Worm (Caenorhabditis elegans) whole organism, young adult: ENCODE measurements around the gene srw-71.

Source experiments
- B0261.1 ChIP-seq: sonication (generic microtip); optimal IDR thresholded peaks from 2 replicates; lab custom pipeline; 2016; ENCODE audit warnings: mild to moderate bottlenecking, missing genetic modification characterization, moderate library complexity, missing compliant biosample characterization
- C06A6.2 ChIP-seq: fragments of 200-800 bp; sonication (Bioruptor generic); conservative IDR thresholded peaks from 2 replicates; pipeline ENCODE4 v1.3.6; 2022; ENCODE audit warnings: missing genetic modification characterization, missing compliant biosample characterization
- C17E4.6 ChIP-seq: fragments of 200-800 bp; sonication (Bioruptor generic); IDR thresholded peaks from 2 replicates; pipeline ENCODE4 v1.3.6; 2022; ENCODE audit warnings: missing genetic modification reagents, missing genetic modification characterization, missing compliant biosample characterization
- F10E7.11 ChIP-seq: sonication (generic microtip); optimal IDR thresholded peaks from 2 replicates; lab custom pipeline; 2017; ENCODE audit warnings: mild to moderate bottlenecking, missing genetic modification characterization, moderate library complexity, missing compliant biosample characterization
- F22D6.2 ChIP-seq: sonication (generic microtip); optimal IDR thresholded peaks from 2 replicates; lab custom pipeline; 2016; ENCODE audit warnings: mild to moderate bottlenecking, missing genetic modification characterization, missing compliant biosample characterization
- F37B4.10 ChIP-seq: fragments of 200-800 bp; sonication (Bioruptor generic); IDR thresholded peaks from 2 replicates; pipeline ENCODE4 v1.3.6; 2022; ENCODE audit warnings: missing genetic modification characterization, missing compliant biosample characterization
- F49E8.2 ChIP-seq: sonication (generic microtip); optimal IDR thresholded peaks from 3 replicates; lab custom pipeline; 2017; ENCODE audit warnings: missing genetic modification characterization, mild to moderate bottlenecking, missing compliant biosample characterization, antibody characterized with exemption, moderate library complexity; ENCODE audit not compliant: insufficient read depth
- F55B11.4 ChIP-seq: sonication (generic microtip); optimal IDR thresholded peaks from 2 replicates; lab custom pipeline; 2016; ENCODE audit warnings: missing compliant biosample characterization, missing genetic modification characterization, borderline replicate concordance; ENCODE audit not compliant: insufficient read depth
- K11D2.4 ChIP-seq: fragments of 200-800 bp; sonication (Bioruptor generic); IDR thresholded peaks from 2 replicates; pipeline ENCODE4 v1.3.6; 2022; ENCODE audit warnings: missing genetic modification reagents, missing genetic modification characterization, missing compliant biosample characterization
- Y53G8AR.9 ChIP-seq: fragments of 200-800 bp; sonication (Bioruptor generic); conservative IDR thresholded peaks from 2 replicates; pipeline ENCODE4 v1.3.6; 2022; ENCODE audit warnings: missing genetic modification reagents, missing genetic modification characterization, missing compliant biosample characterization
- ZK185.1 ChIP-seq: sonication (generic microtip); optimal IDR thresholded peaks from 2 replicates; lab custom pipeline; 2016; ENCODE audit warnings: mild to moderate bottlenecking, missing genetic modification characterization, missing compliant biosample characterization; ENCODE audit not compliant: poor library complexity, severe bottlenecking
- akir-1 ChIP-seq: fragments of 200-800 bp; sonication (Bioruptor generic); optimal IDR thresholded peaks from 2 replicates; lab custom pipeline; 2018; ENCODE audit warnings: mild to moderate bottlenecking, missing genetic modification characterization, moderate library complexity, missing compliant biosample characterization
- ama-1 ChIP-seq, 3 experiments: fragments of 150-350 bp in 1 of 3; sonication (generic microtip) in 2 of 3; optimal IDR thresholded peaks; 2 replicates each; lab custom pipeline; 2014 to 2018; ENCODE audit warnings: missing biosample characterization in 2 of 3, missing genetic modification characterization in 2 of 3, missing genetic modification reagents in 2 of 3
- aptf-2 ChIP-seq: fragments of 200-800 bp; sonication (Bioruptor generic); conservative IDR thresholded peaks from 2 replicates; pipeline ENCODE4 v1.3.6; 2022; ENCODE audit warnings: missing genetic modification reagents, missing genetic modification characterization, missing compliant biosample characterization
- atf-7 ChIP-seq: sonication (generic microtip); optimal IDR thresholded peaks from 2 replicates; lab custom pipeline; 2017; ENCODE audit warnings: mild to moderate bottlenecking, missing genetic modification characterization, missing compliant biosample characterization
- attf-3 ChIP-seq: fragments of 200-800 bp; sonication (Bioruptor generic); conservative IDR thresholded peaks from 2 replicates; pipeline ENCODE4 v1.3.6; 2022; ENCODE audit warnings: missing genetic modification reagents, missing genetic modification characterization, missing compliant biosample characterization
- attf-5 ChIP-seq: fragments of 200-800 bp; sonication (Bioruptor generic); optimal IDR thresholded peaks from 2 replicates; lab custom pipeline; 2018; ENCODE audit warnings: mild to moderate bottlenecking, missing genetic modification characterization, missing compliant biosample characterization
- ccch-3 ChIP-seq: fragments of 200-800 bp; sonication (Bioruptor generic); optimal IDR thresholded peaks from 2 replicates; lab custom pipeline; 2018; ENCODE audit warnings: mild to moderate bottlenecking, missing genetic modification characterization, missing compliant biosample characterization
- cebp-2 ChIP-seq: fragments of 200-800 bp; sonication (Bioruptor generic); IDR thresholded peaks from 2 replicates; pipeline ENCODE4 v1.3.6; 2022; ENCODE audit warnings: missing genetic modification characterization, missing compliant biosample characterization
- ceh-58 ChIP-seq: fragments of 200-800 bp; sonication (Bioruptor generic); IDR thresholded peaks from 2 replicates; pipeline ENCODE4 v1.3.6; 2022; ENCODE audit warnings: missing genetic modification characterization, missing compliant biosample characterization
- ceh-79 ChIP-seq: sonication (generic microtip); optimal IDR thresholded peaks from 2 replicates; lab custom pipeline; 2017; ENCODE audit warnings: mild to moderate bottlenecking, missing genetic modification characterization, missing compliant biosample characterization
- chd-7 ChIP-seq: sonication (generic microtip); optimal IDR thresholded peaks from 2 replicates; lab custom pipeline; 2016; ENCODE audit warnings: mild to moderate bottlenecking, missing genetic modification characterization, moderate library complexity, missing compliant biosample characterization
- fkh-3 ChIP-seq: sonication (generic microtip); optimal IDR thresholded peaks from 2 replicates; lab custom pipeline; 2016; ENCODE audit warnings: mild to moderate bottlenecking, missing genetic modification characterization, missing compliant biosample characterization
- hrde-1 ChIP-seq: sonication (generic microtip); optimal IDR thresholded peaks from 2 replicates; lab custom pipeline; 2016; ENCODE audit warnings: missing genetic modification characterization, mild to moderate bottlenecking, missing compliant biosample characterization, moderate library complexity, missing genotype, missing genetic modification reagents, borderline replicate concordance
- lin-26 ChIP-seq: fragments of 200-800 bp; sonication (Bioruptor generic); IDR thresholded peaks from 2 replicates; pipeline ENCODE4 v1.3.6; 2022; ENCODE audit warnings: missing genetic modification reagents, missing genetic modification characterization, missing compliant biosample characterization
- lin-40 ChIP-seq: sonication (generic microtip); optimal IDR thresholded peaks from 2 replicates; lab custom pipeline; 2016; ENCODE audit warnings: missing genetic modification characterization, mild to moderate bottlenecking, missing compliant biosample characterization, missing genotype, missing genetic modification reagents
- madf-6 ChIP-seq: fragments of 200-800 bp; sonication (Bioruptor generic); IDR thresholded peaks from 2 replicates; pipeline ENCODE4 v1.3.6; 2022; ENCODE audit warnings: missing genetic modification reagents, missing genetic modification characterization, missing compliant biosample characterization
- nfyb-1 ChIP-seq: fragments of 200-800 bp; sonication (Bioruptor generic); IDR thresholded peaks from 2 replicates; pipeline ENCODE4 v1.3.6; 2022; ENCODE audit warnings: missing genetic modification reagents, missing genetic modification characterization, missing compliant biosample characterization
- somi-1 ChIP-seq: fragments of 200-800 bp; sonication (Bioruptor generic); optimal IDR thresholded peaks from 2 replicates; lab custom pipeline; 2018; ENCODE audit warnings: mild to moderate bottlenecking, missing genetic modification characterization, missing compliant biosample characterization
- sptf-2 ChIP-seq: fragments of 200-800 bp; sonication (Bioruptor generic); optimal IDR thresholded peaks from 2 replicates; lab custom pipeline; 2018; ENCODE audit warnings: mild to moderate bottlenecking, missing genetic modification characterization, missing compliant biosample characterization
- ztf-26 ChIP-seq: sonication (generic microtip); optimal IDR thresholded peaks from 2 replicates; lab custom pipeline; 2017; ENCODE audit warnings: missing genetic modification characterization, missing compliant biosample characterization

The srw-71 gene

DNA sequence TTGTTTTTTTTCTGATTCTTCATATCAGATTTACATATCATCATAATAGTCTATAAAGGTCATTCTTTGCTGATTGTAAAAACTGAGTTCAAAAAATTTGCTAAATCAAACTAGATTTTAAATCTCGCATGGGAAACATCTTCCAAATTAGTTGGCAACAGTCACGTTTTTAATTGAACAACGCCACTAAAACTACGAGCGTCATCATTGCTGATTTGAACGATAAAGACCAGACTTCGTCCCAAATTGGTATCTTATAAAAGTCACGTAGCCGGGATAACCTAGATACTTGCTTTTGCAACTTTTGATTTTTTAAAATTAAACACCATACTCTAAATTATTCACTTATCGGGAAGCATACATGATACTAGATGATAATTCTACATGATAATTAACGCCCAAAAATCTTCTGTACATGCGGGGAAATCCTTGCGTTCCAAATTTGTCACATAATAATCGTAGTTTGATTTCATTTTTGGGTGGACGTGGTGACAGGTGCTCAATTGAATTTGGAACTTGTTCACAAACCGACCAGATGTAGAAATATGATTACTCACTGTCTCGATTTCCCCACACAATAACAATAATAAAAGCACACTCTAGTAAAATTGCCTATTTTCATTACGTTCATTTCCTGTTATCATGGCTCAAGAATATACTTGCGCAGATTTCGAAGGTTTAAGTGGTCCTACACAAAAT lies 13.7 kb downstream of the srw-71 start, which contains the start of gene srw-67:
TSS of gene srw-67 (plus strand) at position 643 of the 699 bp plus-strand sequence.
- TF ChIP-seq akir-1 (GFP tag; lab: Kevin White, UChicago) (no peak), ceh-58 (GFP tag; lab: Robert Waterston, UW) (no peak), aptf-2 (GFP tag; lab: Robert Waterston, UW) (no peak), madf-6 (GFP tag; lab: Robert Waterston, UW) (no peak), somi-1 (no peak), B0261.1 (tag; lab: Kevin White, UChicago) (no peak), fkh-3 (tag; lab: Kevin White, UChicago) (no peak), C17E4.6 (GFP tag; lab: Robert Waterston, UW) (no peak), F37B4.10 (GFP tag; lab: Robert Waterston, UW) (no peak), Y53G8AR.9 (GFP tag; lab: Robert Waterston, UW) (no peak), ccch-3 (GFP tag; lab: Kevin White, UChicago) (no peak)

- no peak for TF ChIP-seq sptf-2 (GFP tag; lab: Kevin White, UChicago)
- no peak for TF ChIP-seq Y53G8AR.9 (GFP tag; lab: Robert Waterston, UW)
- no peak for TF ChIP-seq ceh-79 (tag; lab: Kevin White, UChicago)
- TF ChIP-seq F37B4.10 (GFP tag; lab: Robert Waterston, UW): no peak
- TF ChIP-seq F10E7.11 (tag; lab: Kevin White, UChicago): no peak
Observed at ce11 chrV:7416569-7416968, 14.3 kb downstream of the srw-71 start.

DNA sequence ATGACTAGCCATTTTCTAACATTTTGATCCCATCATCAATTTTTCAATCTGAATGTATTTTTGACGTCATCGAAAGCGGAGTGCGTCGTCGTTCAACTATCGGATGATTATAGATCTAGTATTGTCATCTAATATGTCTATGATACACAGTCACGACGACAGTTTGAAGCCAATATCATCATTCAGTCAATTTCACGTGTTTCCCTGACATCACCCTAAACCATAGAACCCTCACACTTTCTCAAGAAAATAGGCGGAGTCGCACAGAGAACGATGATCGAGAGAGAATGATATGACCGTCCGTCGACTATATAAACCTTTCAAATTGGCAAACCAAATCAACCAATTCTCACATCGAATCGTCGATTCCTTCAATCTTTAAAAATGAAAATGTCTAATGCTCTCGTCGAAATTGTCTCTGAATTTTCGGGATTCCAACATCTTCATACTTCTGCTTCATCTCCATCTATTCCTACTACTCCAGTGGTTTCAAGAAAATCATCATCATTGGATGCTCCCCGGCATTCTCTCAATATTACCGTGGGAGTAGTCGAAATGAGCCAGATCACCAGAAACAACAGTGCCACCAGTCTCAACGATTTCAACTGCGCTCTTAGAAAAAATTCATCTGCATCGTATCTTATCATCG lies 15.0 kb downstream of the srw-71 start, which contains the start of gene F18E3.13:
TSS of gene F18E3.13 (plus strand) at position 385 of the 649 bp plus-strand sequence.
- TF ChIP-seq K11D2.4 (0 out of 2 replicates have a peak, but pooled peaks have one; percentile 13), ztf-26 (tag; lab: Kevin White, UChicago) (peak; percentile 79), attf-5 (GFP tag; lab: Kevin White, UChicago) (no peak), lin-26 (GFP tag; lab: Robert Waterston, UW) (0 out of 2 replicates have a peak, but pooled peaks have one; percentile 27), F55B11.4 (tag; lab: Kevin White, UChicago) (no peak), ama-1 (optimal IDR thresholded peaks at IDR 0.05; lab: Kevin White, UChicago) (peak; percentile 96), ama-1 (GFP tag; optimal IDR thresholded peaks at IDR 0.05; lab: Kevin White, UChicago) (no peak), lin-40 (peak; percentile 35), F22D6.2 (peak; percentile 21), Y53G8AR.9 (GFP tag; lab: Robert Waterston, UW) (0 out of 2 replicates have a peak, but pooled peaks have one; percentile 33), nfyb-1 (GFP tag; lab: Robert Waterston, UW) (peak; percentile 74), chd-7 (tag; lab: Kevin White, UChicago) (peak; percentile 7), attf-3 (GFP tag; lab: Robert Waterston, UW) (no peak), somi-1 (peak; percentile 76), hrde-1 (tag; lab: Kevin White, UChicago) (no peak), C06A6.2 (GFP tag; lab: Robert Waterston, UW) (peak; percentile 34; the same call in 1 of the 2 replicates), atf-7 (tag; lab: Kevin White, UChicago) (peak; percentile 69), ZK185.1 (tag; lab: Kevin White, UChicago) (peak; percentile 43), cebp-2 (GFP tag; lab: Robert Waterston, UW) (no peak)
- TF ChIP-seq, all 124 proteins: peak for 13

DNA sequence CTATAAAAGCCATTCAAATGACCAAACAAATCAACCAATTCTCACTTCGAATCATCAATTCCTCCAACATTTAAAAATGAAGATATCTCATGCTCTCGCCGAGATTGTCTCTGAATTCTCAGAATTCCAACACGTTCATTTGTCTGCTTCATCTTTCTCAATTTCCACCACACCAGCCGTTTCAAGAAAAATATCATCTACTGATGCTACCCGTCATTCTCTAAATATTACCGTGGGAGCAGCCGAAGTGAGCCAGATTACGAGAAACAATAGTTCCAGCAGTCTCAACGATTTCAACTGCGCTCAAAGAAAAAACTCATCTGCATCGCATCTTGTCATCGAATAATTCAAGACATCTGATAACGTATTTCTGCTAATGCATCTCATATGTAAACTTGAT lies 16.0 kb downstream of the srw-71 start, which contains the start of gene F18E3.12:
TSS of gene F18E3.12 (plus strand) at position 77 of the 400 bp plus-strand sequence.
- no peak for TF ChIP-seq F49E8.2 (tag; lab: Kevin White, UChicago)
- peak; percentile 94 for TF ChIP-seq ama-1 (optimal IDR thresholded peaks at IDR 0.05; lab: Kevin White, UChicago)
- no peak for TF ChIP-seq ama-1 (GFP tag; optimal IDR thresholded peaks at IDR 0.05; lab: Kevin White, UChicago)
- TF ChIP-seq, all 124 proteins: peak for 1
